Worm (Caenorhabditis elegans) whole organism, L4 larva: Measurements from ENCODE around the gene F22E5.9.

Experiments used
- ceh-20 ChIP-seq: fragments of 200-800 bp; sonication (Bioruptor generic); IDR thresholded peaks from 2 replicates; pipeline ENCODE4 v1.3.6; 2022; ENCODE audit warnings: missing genetic modification reagents, missing genetic modification characterization, missing compliant biosample characterization
- ceh-62 ChIP-seq: sonication (generic microtip); optimal IDR thresholded peaks from 2 replicates; lab custom pipeline; 2017; ENCODE audit warnings: missing biosample characterization, missing genetic modification characterization
- ces-1 ChIP-seq: fragments of 150-350 bp; sonication (generic microtip); optimal IDR thresholded peaks from 4 replicates; lab custom pipeline; 2014; ENCODE audit warnings: missing biosample characterization, missing genetic modification reagents, missing genetic modification characterization
- dmd-8 ChIP-seq: fragments of 200-800 bp; sonication (Bioruptor generic); IDR thresholded peaks from 2 replicates; pipeline ENCODE4 v1.3.6; 2022; ENCODE audit warnings: missing genetic modification characterization, missing compliant biosample characterization
- fkh-10 ChIP-seq: fragments of 150-350 bp; optimal IDR thresholded peaks from 2 replicates; lab custom pipeline; 2014; ENCODE audit warnings: missing biosample characterization, missing genetic modification reagents, missing genetic modification characterization
- mep-1 ChIP-seq: fragments of 150-350 bp; sonication (generic microtip); optimal IDR thresholded peaks from 3 replicates; lab custom pipeline; 2014; ENCODE audit warnings: missing biosample characterization, missing genetic modification characterization
- nhr-237 ChIP-seq: sonication (generic microtip); optimal IDR thresholded peaks from 2 replicates; lab custom pipeline; 2017; ENCODE audit warnings: missing biosample characterization, missing genetic modification characterization
- pqm-1 ChIP-seq: sonication (generic microtip); optimal IDR thresholded peaks from 2 replicates; lab custom pipeline; 2017; ENCODE audit warnings: missing biosample characterization, missing genetic modification characterization
- skn-1 ChIP-seq: fragments of 150-350 bp; optimal IDR thresholded peaks from 2 replicates; lab custom pipeline; 2014; ENCODE audit warnings: missing biosample characterization, missing genetic modification characterization
- snpc-4 ChIP-seq: fragments of 150-350 bp; optimal IDR thresholded peaks from 2 replicates; lab custom pipeline; 2014; ENCODE audit warnings: missing biosample characterization, missing genetic modification characterization
- spr-3 ChIP-seq: fragments of 200-800 bp; sonication (Bioruptor generic); optimal IDR thresholded peaks from 2 replicates; lab custom pipeline; 2018; ENCODE audit warnings: mild to moderate bottlenecking, missing genetic modification characterization, missing compliant biosample characterization

DNA sequence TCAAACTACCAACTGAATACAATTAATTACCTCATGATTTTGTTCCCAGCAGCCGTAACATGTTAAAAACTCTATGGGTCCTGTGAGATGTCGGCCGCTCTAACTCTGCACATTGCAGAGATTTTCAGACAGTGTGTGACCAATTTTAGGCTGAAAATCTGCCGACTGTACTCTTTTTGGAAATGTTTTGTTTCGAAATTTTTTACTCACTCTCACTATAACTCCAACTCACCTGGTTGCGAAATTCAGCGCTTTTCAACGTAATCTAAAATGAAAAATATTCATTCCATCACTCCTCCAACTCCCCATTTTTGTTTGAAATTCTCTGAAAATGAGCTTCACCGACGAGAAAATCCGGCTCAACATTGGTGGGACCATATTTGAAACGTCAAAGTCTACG lies 11.4 kb downstream of the F22E5.9 start, which contains the start of the genes F22E5.13 and F22E5.6:
- TF ChIP-seq ceh-62 (tag; lab: Kevin White, UChicago) (no peak), pqm-1 (tag; lab: Kevin White, UChicago) (no peak), ces-1 (no peak), nhr-237 (no peak), snpc-4 (tag; lab: Kevin White, UChicago) (no peak), ceh-20 (no peak), fkh-10 (no peak), skn-1 (tag; lab: Kevin White, UChicago) (no peak), spr-3 (GFP tag; lab: Kevin White, UChicago) (no peak), mep-1 (tag; lab: Kevin White, UChicago) (no peak), dmd-8 (GFP tag; lab: Robert Waterston, UW) (no peak)
